Worm (Caenorhabditis elegans) whole organism, mixed stage, embryonic: ENCODE measurements around the gene C15H9.2.

Source experiments
- M03D4.4 ChIP-seq: sonication (generic microtip); optimal IDR thresholded peaks from 2 replicates; lab custom pipeline; 2017; ENCODE audit warnings: mild to moderate bottlenecking, missing genetic modification characterization, missing compliant biosample characterization
- bed-3 ChIP-seq: fragments of 200-800 bp; sonication (Bioruptor generic); optimal IDR thresholded peaks from 3 replicates; lab custom pipeline; 2018; ENCODE audit warnings: mild to moderate bottlenecking, missing genetic modification characterization, moderate library complexity, missing compliant biosample characterization
- blmp-1 ChIP-seq: fragments of 150-350 bp; optimal IDR thresholded peaks from 2 replicates; lab custom pipeline; 2014; ENCODE audit warnings: missing biosample characterization, missing genetic modification characterization
- ceh-39 ChIP-seq: fragments of 150-350 bp; optimal IDR thresholded peaks from 2 replicates; lab custom pipeline; 2014; ENCODE audit warnings: missing biosample characterization, missing genetic modification characterization
- ceh-43 ChIP-seq: fragments of 200-800 bp; sonication (Bioruptor generic); optimal IDR thresholded peaks from 2 replicates; lab custom pipeline; 2018; ENCODE audit warnings: mild to moderate bottlenecking, missing genetic modification characterization, moderate library complexity, missing compliant biosample characterization
- ceh-83 ChIP-seq: fragments of 200-800 bp; sonication (Bioruptor generic); optimal IDR thresholded peaks from 2 replicates; lab custom pipeline; 2018; ENCODE audit warnings: mild to moderate bottlenecking, missing genetic modification characterization, missing compliant biosample characterization
- ces-1 ChIP-seq: fragments of 150-350 bp; optimal IDR thresholded peaks from 2 replicates; lab custom pipeline; 2014; ENCODE audit warnings: missing biosample characterization, missing genetic modification reagents, missing genetic modification characterization
- cnd-1 ChIP-seq: fragments of 200-800 bp; sonication (Bioruptor generic); optimal IDR thresholded peaks from 2 replicates; lab custom pipeline; 2018; ENCODE audit warnings: mild to moderate bottlenecking, missing genetic modification characterization, missing compliant biosample characterization
- drap-1 ChIP-seq: fragments of 200-800 bp; sonication (Bioruptor generic); optimal IDR thresholded peaks from 3 replicates; lab custom pipeline; 2018; ENCODE audit warnings: mild to moderate bottlenecking, missing genetic modification characterization, missing compliant biosample characterization
- elt-1 ChIP-seq: sonication (generic microtip); optimal IDR thresholded peaks from 2 replicates; lab custom pipeline; 2017; ENCODE audit warnings: missing genetic modification characterization, mild to moderate bottlenecking, missing compliant biosample characterization, antibody characterized with exemption, moderate library complexity, borderline replicate concordance; ENCODE audit not compliant: insufficient read depth
- elt-3 ChIP-seq: fragments of 150-350 bp; optimal IDR thresholded peaks from 2 replicates; lab custom pipeline; 2014; ENCODE audit warnings: missing biosample characterization, missing genetic modification characterization
- flh-1 ChIP-seq: fragments of 200-800 bp; sonication (Bioruptor generic); optimal IDR thresholded peaks from 2 replicates; lab custom pipeline; 2018; ENCODE audit warnings: mild to moderate bottlenecking, missing genetic modification characterization, moderate library complexity, missing compliant biosample characterization
- ham-2 ChIP-seq: fragments of 200-800 bp; sonication (Bioruptor generic); optimal IDR thresholded peaks from 2 replicates; lab custom pipeline; 2018; ENCODE audit warnings: mild to moderate bottlenecking, missing genetic modification characterization, missing compliant biosample characterization
- hlh-1 ChIP-seq: fragments of 150-350 bp; optimal IDR thresholded peaks from 2 replicates; lab custom pipeline; 2014; ENCODE audit warnings: missing biosample characterization, missing genetic modification reagents, missing genetic modification characterization
- lin-13 ChIP-seq: fragments of 150-350 bp; optimal IDR thresholded peaks from 2 replicates; lab custom pipeline; 2014; ENCODE audit warnings: missing biosample characterization, missing genetic modification characterization
- lin-32 ChIP-seq: fragments of 200-800 bp; sonication (Bioruptor generic); optimal IDR thresholded peaks from 2 replicates; lab custom pipeline; 2018; ENCODE audit warnings: mild to moderate bottlenecking, missing genetic modification characterization, missing compliant biosample characterization
- lsy-2 ChIP-seq: fragments of 150-350 bp; optimal IDR thresholded peaks from 2 replicates; lab custom pipeline; 2014; ENCODE audit warnings: missing biosample characterization, missing genetic modification characterization
- mab-5 ChIP-seq: fragments of 150-350 bp; optimal IDR thresholded peaks from 2 replicates; lab custom pipeline; 2014; ENCODE audit warnings: missing biosample characterization, missing genetic modification characterization
- mep-1 ChIP-seq: fragments of 150-350 bp; optimal IDR thresholded peaks from 2 replicates; lab custom pipeline; 2017; ENCODE audit warnings: missing biosample characterization, missing genetic modification reagents, missing genetic modification characterization, inconsistent platforms
- mls-2 ChIP-seq: sonication (generic microtip); optimal IDR thresholded peaks from 2 replicates; lab custom pipeline; 2016; ENCODE audit warnings: mild to moderate bottlenecking, missing genetic modification characterization, moderate library complexity, missing compliant biosample characterization
- nhr-12 ChIP-seq: fragments of 150-350 bp; optimal IDR thresholded peaks from 2 replicates; lab custom pipeline; 2014; ENCODE audit warnings: missing biosample characterization, missing genetic modification characterization
- nhr-2 ChIP-seq: fragments of 150-350 bp; optimal IDR thresholded peaks from 2 replicates; lab custom pipeline; 2014; ENCODE audit warnings: missing biosample characterization, missing genetic modification characterization
- nhr-237 ChIP-seq: fragments of 150-350 bp; optimal IDR thresholded peaks from 2 replicates; lab custom pipeline; 2014; ENCODE audit warnings: missing biosample characterization, missing genetic modification characterization
- nhr-28 ChIP-seq: fragments of 150-350 bp; optimal IDR thresholded peaks from 2 replicates; lab custom pipeline; 2014; ENCODE audit warnings: missing biosample characterization, missing genetic modification characterization
- nhr-76 ChIP-seq: sonication (generic microtip); optimal IDR thresholded peaks from 2 replicates; lab custom pipeline; 2017; ENCODE audit warnings: missing biosample characterization, missing genetic modification characterization
- pha-4 ChIP-seq: fragments of 150-350 bp; optimal IDR thresholded peaks from 2 replicates; lab custom pipeline; 2018; ENCODE audit warnings: missing biosample characterization, missing genetic modification reagents, missing genetic modification characterization
- sem-2 ChIP-seq: fragments of 200-800 bp; sonication (Bioruptor generic); optimal IDR thresholded peaks from 2 replicates; lab custom pipeline; 2018; ENCODE audit warnings: mild to moderate bottlenecking, missing genetic modification characterization, missing compliant biosample characterization
- snpc-4 ChIP-seq: fragments of 150-350 bp; optimal IDR thresholded peaks from 2 replicates; lab custom pipeline; 2014; ENCODE audit warnings: missing biosample characterization, missing genetic modification characterization
- sptf-1 ChIP-seq: sonication (generic microtip); optimal IDR thresholded peaks from 2 replicates; lab custom pipeline; 2017; ENCODE audit warnings: mild to moderate bottlenecking, missing genetic modification characterization, moderate library complexity, missing compliant biosample characterization
- tbx-8 ChIP-seq: fragments of 200-800 bp; sonication (Bioruptor generic); optimal IDR thresholded peaks from 2 replicates; lab custom pipeline; 2018; ENCODE audit warnings: mild to moderate bottlenecking, missing genetic modification characterization, moderate library complexity, missing compliant biosample characterization
- unc-120 ChIP-seq: sonication (generic microtip); optimal IDR thresholded peaks from 2 replicates; lab custom pipeline; 2017; ENCODE audit warnings: missing genetic modification characterization, missing compliant biosample characterization; ENCODE audit not compliant: poor library complexity, severe bottlenecking
- unc-39 ChIP-seq: fragments of 150-350 bp; optimal IDR thresholded peaks from 2 replicates; lab custom pipeline; 2014; ENCODE audit warnings: missing biosample characterization, missing genetic modification characterization
- unc-62 ChIP-seq: fragments of 150-350 bp; optimal IDR thresholded peaks from 2 replicates; lab custom pipeline; 2014; ENCODE audit warnings: missing biosample characterization, missing genetic modification reagents, missing genetic modification characterization
- zip-8 ChIP-seq: fragments of 150-350 bp; optimal IDR thresholded peaks from 2 replicates; lab custom pipeline; 2014; ENCODE audit warnings: missing biosample characterization, missing genetic modification characterization
- ztf-11 ChIP-seq: fragments of 150-350 bp; optimal IDR thresholded peaks from 2 replicates; lab custom pipeline; 2014; ENCODE audit warnings: missing biosample characterization, missing genetic modification characterization

C15H9.2 gene

ce11 chrX:6097551-6097950, 20.8 kb upstream of the C15H9.2 start, which contains the start of gene C15H9.4:
TSS of gene C15H9.4 (plus strand) at chrX:6097643.
- peak; percentile 26 for TF ChIP-seq sem-2 (GFP tag; lab: Kevin White, UChicago)
- no peak for TF ChIP-seq blmp-1 (tag; lab: Kevin White, UChicago)
- TF ChIP-seq M03D4.4, result peak; percentile 66
- TF ChIP-seq elt-1 (tag; lab: Kevin White, UChicago), result peak; percentile 3
- TF ChIP-seq hlh-1 (tag; lab: Kevin White, UChicago), result peak; percentile 73
- no peak for TF ChIP-seq nhr-2 (tag; lab: Kevin White, UChicago)
- TF ChIP-seq ztf-11 (tag; lab: Kevin White, UChicago), result no peak
- TF ChIP-seq bed-3 (GFP tag; lab: Kevin White, UChicago), result no peak
- peak; percentile 70 for TF ChIP-seq mls-2 (tag; lab: Kevin White, UChicago)
- peak; percentile 88 for TF ChIP-seq ham-2 (GFP tag; lab: Kevin White, UChicago)
- TF ChIP-seq sptf-1 (tag; lab: Kevin White, UChicago), result peak; percentile 72
- TF ChIP-seq ces-1 (GFP tag; lab: Kevin White, UChicago), result peak; percentile 71
- TF ChIP-seq nhr-28 (tag; lab: Kevin White, UChicago), result no peak
- no peak for TF ChIP-seq unc-62 (GFP tag; lab: Kevin White, UChicago)
- peak; percentile 16 for TF ChIP-seq mep-1
- TF ChIP-seq tbx-8 (GFP tag; lab: Kevin White, UChicago), result no peak
- no peak for TF ChIP-seq lin-32 (GFP tag; lab: Kevin White, UChicago)
- no peak for TF ChIP-seq nhr-76
- peak; percentile 62 for TF ChIP-seq pha-4 (tag; lab: Kevin White, UChicago)
- no peak for TF ChIP-seq unc-39 (tag; lab: Kevin White, UChicago)
- TF ChIP-seq cnd-1 (tag; lab: Kevin White, UChicago), result peak; percentile 84
- TF ChIP-seq snpc-4, result no peak
- TF ChIP-seq mab-5 (tag; lab: Kevin White, UChicago), result no peak
- TF ChIP-seq ceh-83 (GFP tag; lab: Kevin White, UChicago), result peak; percentile 36
- TF ChIP-seq drap-1 (GFP tag; lab: Kevin White, UChicago), result peak; percentile 45
- TF ChIP-seq unc-120 (tag; lab: Kevin White, UChicago), result peak; percentile 59
- TF ChIP-seq nhr-12 (tag; lab: Kevin White, UChicago), result no peak
- no peak for TF ChIP-seq flh-1
- TF ChIP-seq ceh-39 (tag; lab: Kevin White, UChicago), result peak; percentile 2
- peak; percentile 12 for TF ChIP-seq lsy-2
- TF ChIP-seq nhr-237 (tag; lab: Kevin White, UChicago), result no peak
- peak; percentile 57 for TF ChIP-seq lin-13 (tag; lab: Kevin White, UChicago)
- no peak for TF ChIP-seq zip-8 (tag; lab: Kevin White, UChicago)
- no peak for TF ChIP-seq elt-3 (tag; lab: Kevin White, UChicago)
- TF ChIP-seq ceh-43 (GFP tag; lab: Kevin White, UChicago), result peak; percentile 49

- TF ChIP-seq drap-1 (GFP tag; lab: Kevin White, UChicago), result no peak
- no peak for TF ChIP-seq unc-120 (tag; lab: Kevin White, UChicago)
- TF ChIP-seq cnd-1 (tag; lab: Kevin White, UChicago), result no peak
- TF ChIP-seq ceh-43 (GFP tag; lab: Kevin White, UChicago), result no peak
- TF ChIP-seq lin-32 (GFP tag; lab: Kevin White, UChicago), result no peak
- peak; percentile 60 for TF ChIP-seq nhr-2 (tag; lab: Kevin White, UChicago)
Measured at ce11 chrX:6098420-6098819, 19.9 kb upstream of the C15H9.2 start.

- TF ChIP-seq ztf-11 (tag; lab: Kevin White, UChicago), result no peak
- TF ChIP-seq mab-5 (tag; lab: Kevin White, UChicago), result no peak
- TF ChIP-seq mep-1, result no peak
- TF ChIP-seq hlh-1 (tag; lab: Kevin White, UChicago), result no peak
- TF ChIP-seq lin-13 (tag; lab: Kevin White, UChicago), result no peak
Measured at ce11 chrX:6100395-6101099, 17.8 kb upstream of the C15H9.2 start.
